Worm (Caenorhabditis elegans) whole organism, midembryonic: ENCODE data around the gene atf-6.

ENCODE experiments used
- T22C8.4 ChIP-seq: fragments of 200-800 bp; sonication (Bioruptor generic); IDR thresholded peaks from 2 replicates; pipeline ENCODE4 v1.3.6; 2022; ENCODE audit warnings: missing genetic modification characterization, missing compliant biosample characterization
- cog-1 ChIP-seq: sonication (generic microtip); optimal IDR thresholded peaks from 2 replicates; lab custom pipeline; 2016; ENCODE audit warnings: missing genetic modification characterization, missing compliant biosample characterization
- flt-1 ChIP-seq: fragments of 200-800 bp; sonication (Bioruptor generic); IDR thresholded peaks from 2 replicates; pipeline ENCODE4 v1.3.6; 2022; ENCODE audit warnings: missing genetic modification characterization, missing compliant biosample characterization
- klf-2 ChIP-seq: fragments of 200-800 bp; sonication (Bioruptor generic); conservative IDR thresholded peaks from 2 replicates; pipeline ENCODE4 v1.3.6; 2022; ENCODE audit warnings: missing genetic modification reagents, missing genetic modification characterization, missing compliant biosample characterization
- med-1 ChIP-seq: sonication (generic microtip); optimal IDR thresholded peaks from 2 replicates; lab custom pipeline; 2017; ENCODE audit warnings: missing genetic modification characterization, mild to moderate bottlenecking, missing compliant biosample characterization, antibody characterized with exemption, missing genetic modification reagents; ENCODE audit not compliant: insufficient read depth
- ref-1 ChIP-seq: fragments of 200-800 bp; sonication (Bioruptor generic); conservative IDR thresholded peaks from 2 replicates; pipeline ENCODE4 v1.3.6; 2022; ENCODE audit warnings: missing genetic modification reagents, missing genetic modification characterization, missing compliant biosample characterization
- tab-1 ChIP-seq: fragments of 200-800 bp; sonication (Bioruptor generic); IDR thresholded peaks from 2 replicates; pipeline ENCODE4 v1.3.6; 2022; ENCODE audit warnings: missing genetic modification characterization, missing compliant biosample characterization
- ztf-23 ChIP-seq: fragments of 200-800 bp; sonication (Bioruptor generic); IDR thresholded peaks from 2 replicates; pipeline ENCODE4 v1.3.6; 2022; ENCODE audit warnings: missing genetic modification reagents, missing genetic modification characterization, missing compliant biosample characterization
- ztf-29 ChIP-seq: fragments of 200-800 bp; sonication (Bioruptor generic); IDR thresholded peaks from 2 replicates; pipeline ENCODE4 v1.3.6; 2022; ENCODE audit warnings: missing genetic modification reagents, missing genetic modification characterization, missing compliant biosample characterization

ce11 chrX:12512472-12513137 lies 31.9 kb downstream of the atf-6 start:
- no peak for TF ChIP-seq ztf-29
- TF ChIP-seq klf-2 (GFP tag; lab: Robert Waterston, UW), result no peak
- TF ChIP-seq flt-1, result no peak
- no peak for TF ChIP-seq cog-1
- TF ChIP-seq tab-1 (GFP tag; lab: Robert Waterston, UW), result no peak
- TF ChIP-seq ztf-23, result no peak
- no peak for TF ChIP-seq med-1
- no peak for TF ChIP-seq ref-1 (GFP tag; lab: Robert Waterston, UW)
- TF ChIP-seq T22C8.4 (GFP tag; lab: Robert Waterston, UW), result no peak
